Fruit fly (Drosophila melanogaster): Measurements from ENCODE around the gene by.

dm6 chr3R:9546808-9547381 lies 14.1 kb upstream of the by start:
- TF ChIP-seq toe (GFP tag; optimal IDR thresholded peaks at IDR 0.05) (no peak), cic (GFP tag; optimal IDR thresholded peaks at IDR 0.05) (no peak), CG7101 (tag; optimal IDR thresholded peaks at IDR 0.05) (no peak), CG14711 (tag; optimal IDR thresholded peaks at IDR 0.05) (no peak), Crg-1 (GFP tag; optimal IDR thresholded peaks at IDR 0.05) (no peak), CG11617 (GFP tag; optimal IDR thresholded peaks at IDR 0.05) (no peak), pad (GFP tag; optimal IDR thresholded peaks at IDR 0.05) (no peak), Clk (GFP tag; optimal IDR thresholded peaks at IDR 0.05) (no peak), Hr96 (GFP tag; optimal IDR thresholded peaks at IDR 0.05) (no peak), ovo (GFP tag; optimal IDR thresholded peaks at IDR 0.05) (no peak), kay (GFP tag; ENCODE audit: borderline replicate concordance) (no peak)

Data from whole organism, adult.